Fruit fly (Drosophila melanogaster): ENCODE results near the gene CG32176.

DNA sequence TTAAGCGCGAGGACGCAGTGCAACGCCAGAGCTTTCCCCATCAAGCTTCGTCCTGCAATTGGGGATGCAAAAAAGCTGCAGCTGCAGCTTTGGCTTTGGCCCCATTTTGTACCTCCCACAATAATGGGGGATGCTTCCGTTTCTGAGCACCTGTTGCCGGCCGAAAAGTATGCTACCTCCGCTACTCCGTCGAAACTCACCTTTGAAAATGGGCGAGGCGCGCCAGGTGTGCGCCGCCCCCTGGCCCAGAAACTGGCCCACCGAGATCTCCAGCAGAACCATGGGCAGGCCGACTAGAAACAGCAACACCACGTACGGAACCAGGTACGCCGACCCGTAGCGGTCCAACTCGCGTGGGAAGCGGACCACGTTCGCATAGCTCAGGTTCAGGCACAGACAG lies 32.3 kb upstream of the CG32176 start:
- TF ChIP-seq CG14711 (tag; optimal IDR thresholded peaks at IDR 0.05) (no peak), CG7101 (tag; optimal IDR thresholded peaks at IDR 0.05) (no peak), CG11617 (GFP tag; optimal IDR thresholded peaks at IDR 0.05) (no peak), bab1 (GFP tag; optimal IDR thresholded peaks at IDR 0.05) (no peak), CG7045 (GFP tag; optimal IDR thresholded peaks at IDR 0.05) (no peak), tj (GFP tag; optimal IDR thresholded peaks at IDR 0.05) (no peak), cic (GFP tag; optimal IDR thresholded peaks at IDR 0.05) (no peak), CG5204 (GFP tag; optimal IDR thresholded peaks at IDR 0.05) (no peak), CG33017 (tag; optimal IDR thresholded peaks at IDR 0.05) (no peak), CG12768 (GFP tag; optimal IDR thresholded peaks at IDR 0.05) (no peak)
